Worm (Caenorhabditis elegans) whole organism, L2 larva: ENCODE data around the gene gei-6.
A peak's percentile ranks its signal among the peaks of the same experiment; 100 is the strongest.

Source experiments
- C34F6.9 ChIP-seq: fragments of 150-350 bp; optimal IDR thresholded peaks from 2 replicates; lab custom pipeline; 2014; ENCODE audit warnings: missing biosample characterization, missing genetic modification characterization
- F13H6.1 ChIP-seq: sonication (generic microtip); optimal IDR thresholded peaks from 2 replicates; lab custom pipeline; 2016; ENCODE audit warnings: missing genetic modification characterization, missing compliant biosample characterization
- R02D3.7 ChIP-seq: fragments of 150-350 bp; optimal IDR thresholded peaks from 2 replicates; lab custom pipeline; 2014; ENCODE audit warnings: missing biosample characterization, missing genetic modification characterization
- Y55F3AM.14 ChIP-seq: fragments of 200-800 bp; sonication (Bioruptor generic); optimal IDR thresholded peaks from 2 replicates; lab custom pipeline; 2018; ENCODE audit warnings: mild to moderate bottlenecking, missing genetic modification characterization, missing compliant biosample characterization
- ZK546.5 ChIP-seq: sonication (generic microtip); optimal IDR thresholded peaks from 2 replicates; lab custom pipeline; 2017; ENCODE audit warnings: missing biosample characterization, missing genetic modification characterization
- alr-1 ChIP-seq: fragments of 150-350 bp; optimal IDR thresholded peaks from 2 replicates; lab custom pipeline; 2014; ENCODE audit warnings: missing biosample characterization, missing genetic modification characterization
- ama-1 ChIP-seq: fragments of 150-350 bp; optimal IDR thresholded peaks from 2 replicates; lab custom pipeline; 2018; ENCODE audit warnings: inconsistent platforms
- blmp-1 ChIP-seq: sonication (generic microtip); optimal IDR thresholded peaks from 2 replicates; lab custom pipeline; 2017; ENCODE audit warnings: missing genetic modification characterization, mild to moderate bottlenecking, missing compliant biosample characterization, antibody characterized with exemption, moderate library complexity; ENCODE audit not compliant: insufficient read depth
- ceh-16 ChIP-seq: fragments of 150-350 bp; optimal IDR thresholded peaks from 2 replicates; lab custom pipeline; 2014; ENCODE audit warnings: missing biosample characterization, missing genetic modification characterization
- ceh-82 ChIP-seq: fragments of 150-350 bp; optimal IDR thresholded peaks from 2 replicates; lab custom pipeline; 2014; ENCODE audit warnings: missing biosample characterization, missing genetic modification characterization
- crh-2 ChIP-seq: sonication (generic microtip); optimal IDR thresholded peaks from 2 replicates; lab custom pipeline; 2017; ENCODE audit warnings: missing biosample characterization, missing genetic modification characterization
- dmd-4 ChIP-seq: sonication (generic microtip); optimal IDR thresholded peaks from 2 replicates; lab custom pipeline; 2017; ENCODE audit warnings: missing biosample characterization, missing genetic modification characterization
- egl-27 ChIP-seq: sonication (generic microtip); optimal IDR thresholded peaks from 3 replicates; lab custom pipeline; 2017; ENCODE audit warnings: missing biosample characterization, missing genetic modification reagents, missing genetic modification characterization
- elt-1 ChIP-seq: fragments of 150-350 bp; optimal IDR thresholded peaks from 2 replicates; lab custom pipeline; 2014; ENCODE audit warnings: missing biosample characterization, missing genetic modification characterization
- elt-3 ChIP-seq: sonication (generic microtip); optimal IDR thresholded peaks from 2 replicates; lab custom pipeline; 2017; ENCODE audit warnings: missing biosample characterization, missing genetic modification characterization
- fos-1 ChIP-seq: fragments of 150-350 bp; optimal IDR thresholded peaks from 2 replicates; lab custom pipeline; 2014; ENCODE audit warnings: missing biosample characterization, missing genetic modification characterization
- gmeb-1 ChIP-seq: fragments of 150-350 bp; optimal IDR thresholded peaks from 2 replicates; lab custom pipeline; 2014; ENCODE audit warnings: missing biosample characterization, missing genetic modification characterization
- lin-11 ChIP-seq: fragments of 150-350 bp; sonication (generic microtip); optimal IDR thresholded peaks from 2 replicates; lab custom pipeline; 2014; ENCODE audit warnings: missing biosample characterization, missing genetic modification characterization, inconsistent platforms, mixed read lengths
- lin-39 ChIP-seq: fragments of 150-350 bp; optimal IDR thresholded peaks from 2 replicates; lab custom pipeline; 2014; ENCODE audit warnings: missing biosample characterization, missing genetic modification reagents, missing genetic modification characterization
- lsy-2 ChIP-seq, 2 experiments: fragments of 150-350 bp in 1 of 2; sonication (generic microtip) in 1 of 2; optimal IDR thresholded peaks; 2 replicates each; lab custom pipeline; 2014 to 2017; ENCODE audit warnings: missing biosample characterization in 2 of 2, missing genetic modification characterization in 2 of 2
- mab-5 ChIP-seq: fragments of 150-350 bp; optimal IDR thresholded peaks from 2 replicates; lab custom pipeline; 2014; ENCODE audit warnings: missing biosample characterization, missing genetic modification characterization
- mbf-1 ChIP-seq: sonication (generic microtip); optimal IDR thresholded peaks from 2 replicates; lab custom pipeline; 2017; ENCODE audit warnings: missing biosample characterization, missing genetic modification characterization
- nhr-12 ChIP-seq: fragments of 150-350 bp; optimal IDR thresholded peaks from 2 replicates; lab custom pipeline; 2014; ENCODE audit warnings: missing biosample characterization, missing genetic modification characterization
- nhr-129 ChIP-seq: fragments of 150-350 bp; optimal IDR thresholded peaks from 2 replicates; lab custom pipeline; 2014; ENCODE audit warnings: missing biosample characterization, missing genetic modification characterization
- nhr-21 ChIP-seq: fragments of 150-350 bp; optimal IDR thresholded peaks from 2 replicates; lab custom pipeline; 2014; ENCODE audit warnings: missing biosample characterization, missing genetic modification characterization
- nhr-23 ChIP-seq: fragments of 150-350 bp; optimal IDR thresholded peaks from 2 replicates; lab custom pipeline; 2014; ENCODE audit warnings: missing biosample characterization, missing genetic modification reagents, missing genetic modification characterization
- nhr-237 ChIP-seq: fragments of 150-350 bp; optimal IDR thresholded peaks from 2 replicates; lab custom pipeline; 2014; ENCODE audit warnings: missing biosample characterization, missing genetic modification characterization
- nhr-6 ChIP-seq: fragments of 150-350 bp; optimal IDR thresholded peaks from 2 replicates; lab custom pipeline; 2014; ENCODE audit warnings: missing biosample characterization, missing genetic modification characterization
- nhr-77 ChIP-seq: fragments of 150-350 bp; optimal IDR thresholded peaks from 2 replicates; lab custom pipeline; 2014; ENCODE audit warnings: missing biosample characterization, missing genetic modification characterization
- peb-1 ChIP-seq: fragments of 150-350 bp; optimal IDR thresholded peaks from 2 replicates; lab custom pipeline; 2014; ENCODE audit warnings: missing biosample characterization, missing genetic modification characterization
- sem-4 ChIP-seq: fragments of 150-350 bp; optimal IDR thresholded peaks from 2 replicates; lab custom pipeline; 2014; ENCODE audit warnings: missing biosample characterization, missing genetic modification reagents, missing genetic modification characterization
- snpc-4 ChIP-seq: fragments of 150-350 bp; optimal IDR thresholded peaks from 2 replicates; lab custom pipeline; 2014; ENCODE audit warnings: missing biosample characterization, missing genetic modification characterization
- unc-39 ChIP-seq: fragments of 150-350 bp; optimal IDR thresholded peaks from 2 replicates; lab custom pipeline; 2014; ENCODE audit warnings: missing biosample characterization, missing genetic modification characterization
- unc-55 ChIP-seq: fragments of 150-350 bp; sonication (generic microtip); optimal IDR thresholded peaks from 3 replicates; lab custom pipeline; 2014; ENCODE audit warnings: missing biosample characterization, missing genetic modification reagents, missing genetic modification characterization
- unc-62 ChIP-seq: fragments of 150-350 bp; optimal IDR thresholded peaks from 2 replicates; lab custom pipeline; 2014; ENCODE audit warnings: missing biosample characterization, missing genetic modification reagents, missing genetic modification characterization
- zag-1 ChIP-seq: fragments of 150-350 bp; optimal IDR thresholded peaks from 2 replicates; lab custom pipeline; 2014; ENCODE audit warnings: missing biosample characterization, missing genetic modification characterization
- ztf-11 ChIP-seq: sonication (generic microtip); optimal IDR thresholded peaks from 2 replicates; lab custom pipeline; 2017; ENCODE audit warnings: missing biosample characterization, missing genetic modification characterization
- ztf-4 ChIP-seq: fragments of 150-350 bp; optimal IDR thresholded peaks from 2 replicates; lab custom pipeline; 2014; ENCODE audit warnings: missing biosample characterization, missing genetic modification characterization

gei-6 gene

DNA sequence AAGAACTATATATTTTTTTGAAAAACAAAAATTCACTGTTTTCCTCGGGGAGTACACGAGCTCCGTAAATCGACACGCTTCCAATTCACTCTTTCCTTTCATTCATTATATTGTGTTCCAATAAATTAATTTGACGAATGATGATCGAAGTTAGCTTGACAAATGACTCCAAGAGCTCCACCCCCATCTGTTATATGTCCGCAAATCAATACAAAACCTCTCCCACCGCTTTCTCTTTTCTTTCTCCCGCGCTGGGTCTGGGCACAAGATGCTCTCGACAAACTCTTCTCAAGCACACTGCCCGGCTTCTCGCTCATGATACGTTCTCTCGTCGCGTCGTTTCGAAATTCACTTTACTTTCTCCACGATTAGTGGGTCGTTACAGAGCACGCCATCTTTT, 6.7 kb downstream of the gei-6 start, which contains the start of gene C13F10.1:
TSS of gene C13F10.1 (plus strand) at position 138 of the 400 bp plus-strand sequence.
- TF ChIP-seq unc-55 (GFP tag; lab: Kevin White, UChicago) (peak; percentile 16), unc-39 (tag; lab: Kevin White, UChicago) (no peak), gmeb-1 (no peak), mbf-1 (tag; lab: Kevin White, UChicago) (no peak), Y55F3AM.14 (GFP tag; lab: Kevin White, UChicago) (no peak), lsy-2 (tag; optimal IDR thresholded peaks at IDR 0.05; lab: Kevin White, UChicago) (no peak), ztf-11 (tag; lab: Kevin White, UChicago) (no peak), elt-1 (no peak), nhr-23 (tag; lab: Kevin White, UChicago) (no peak), C34F6.9 (tag; lab: Kevin White, UChicago) (peak; percentile 45), ceh-16 (tag; lab: Kevin White, UChicago) (no peak), peb-1 (no peak), mab-5 (tag; lab: Kevin White, UChicago) (peak; percentile 48), nhr-129 (tag; lab: Kevin White, UChicago) (peak; percentile 2), ztf-4 (no peak)

- no peak for TF ChIP-seq ceh-82 (tag; lab: Kevin White, UChicago)
- no peak for TF ChIP-seq F13H6.1 (tag; lab: Kevin White, UChicago)
- no peak for TF ChIP-seq nhr-77 (tag; lab: Kevin White, UChicago)
- TF ChIP-seq nhr-21 (tag; lab: Kevin White, UChicago), result no peak
- no peak for TF ChIP-seq crh-2 (tag; lab: Kevin White, UChicago)
- TF ChIP-seq gmeb-1, result no peak
- TF ChIP-seq ceh-16 (tag; lab: Kevin White, UChicago), result no peak
- no peak for TF ChIP-seq nhr-12 (tag; lab: Kevin White, UChicago)
- no peak for TF ChIP-seq snpc-4
- TF ChIP-seq, all 48 proteins: peak for 0
Observed at ce11 chrV:7223152-7223551, 7.5 kb downstream of the gei-6 start, which contains the start of gene C13F10.7. TSS of gene C13F10.7 (minus strand) at chrV:7223252.

DNA sequence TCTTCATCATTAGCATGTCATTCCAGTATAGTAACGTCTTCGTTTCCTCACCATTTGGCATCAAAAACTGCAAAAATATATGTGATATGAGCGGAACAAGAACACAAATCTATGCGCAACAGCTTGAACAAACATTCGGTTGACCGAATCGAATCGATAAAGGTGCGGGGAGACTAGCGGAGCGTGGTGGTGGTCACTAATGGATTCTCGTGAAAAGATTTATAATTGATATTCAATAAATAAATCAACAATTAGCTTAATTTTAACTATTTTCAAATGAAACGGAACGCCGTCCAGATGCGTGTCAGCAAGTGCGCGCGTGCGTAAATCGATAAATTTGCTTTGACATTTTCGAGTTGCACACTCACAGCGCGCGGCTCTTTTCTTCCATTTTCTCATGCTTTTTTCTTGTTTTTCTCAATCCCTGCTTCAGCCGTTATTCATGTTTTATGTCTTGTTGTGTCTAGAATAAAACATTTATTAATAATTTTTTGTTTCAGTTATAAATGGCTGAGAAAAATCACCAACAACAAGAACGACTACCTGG, 9.6 kb downstream of the gei-6 start, which contains the start of the genes C13F10.8, C13F10.6 and kxd-1:
TSS of gene C13F10.8 (minus strand) at position 51 of the 547 bp plus-strand sequence.
TSS of gene C13F10.6 (minus strand) at position 67 of the 547 bp plus-strand sequence.
TSS of gene kxd-1 (plus strand) at position 497 of the 547 bp plus-strand sequence.
- TF ChIP-seq ZK546.5 (tag; lab: Kevin White, UChicago), result no peak
- peak; percentile 19 for TF ChIP-seq unc-55 (GFP tag; lab: Kevin White, UChicago)
- peak in 1 of 2 experiments; percentile 19 for TF ChIP-seq lsy-2 (tag; optimal IDR thresholded peaks at IDR 0.05; lab: Kevin White, UChicago)
- no peak for TF ChIP-seq ceh-82 (tag; lab: Kevin White, UChicago)
- peak; percentile 5 for TF ChIP-seq fos-1 (tag; lab: Kevin White, UChicago)
- TF ChIP-seq sem-4 (tag; lab: Kevin White, UChicago), result no peak
- TF ChIP-seq, all 48 proteins: peak for 3

- no peak for TF ChIP-seq egl-27 (tag; lab: Kevin White, UChicago)
- no peak for TF ChIP-seq fos-1 (tag; lab: Kevin White, UChicago)
- TF ChIP-seq nhr-6 (tag; lab: Kevin White, UChicago), result no peak
- no peak for TF ChIP-seq elt-3 (tag; lab: Kevin White, UChicago)
- no peak for TF ChIP-seq ama-1 (lab: Kevin White, UChicago)
- no peak for TF ChIP-seq crh-2 (tag; lab: Kevin White, UChicago)
- TF ChIP-seq Y55F3AM.14 (GFP tag; lab: Kevin White, UChicago), result no peak
- no peak for TF ChIP-seq zag-1 (tag; lab: Kevin White, UChicago)
- TF ChIP-seq nhr-237 (tag; lab: Kevin White, UChicago), result no peak
- no peak for TF ChIP-seq dmd-4 (tag; lab: Kevin White, UChicago)
- TF ChIP-seq blmp-1 (tag; lab: Kevin White, UChicago), result no peak
- no peak for TF ChIP-seq ceh-16 (tag; lab: Kevin White, UChicago)
Observed at ce11 chrV:7218988-7219387, 11.7 kb downstream of the gei-6 start, which contains the start of gene C13F10.5. TSS of gene C13F10.5 (minus strand) at chrV:7219088.

DNA sequence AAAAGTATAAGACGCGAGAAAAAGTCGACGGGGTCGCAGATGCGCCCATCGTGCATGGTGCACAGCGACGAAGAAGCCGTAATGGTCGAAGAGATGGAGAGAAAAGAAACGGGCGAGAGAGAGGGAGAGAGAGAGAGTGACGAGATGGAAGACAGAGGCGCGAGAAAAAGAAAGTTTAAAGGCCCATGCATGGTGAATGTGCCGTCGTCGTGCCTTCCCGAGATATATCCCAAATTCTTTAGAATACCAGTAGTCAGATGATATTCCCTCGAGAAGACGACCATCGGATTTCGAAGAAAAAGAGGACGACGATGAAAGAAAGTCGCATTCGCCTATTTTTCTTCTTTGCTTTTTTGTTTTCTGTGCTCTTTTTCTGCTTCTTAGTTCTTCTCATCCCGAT, 14.6 kb downstream of the gei-6 start:
- TF ChIP-seq nhr-12 (tag; lab: Kevin White, UChicago) (no peak), unc-55 (GFP tag; lab: Kevin White, UChicago) (peak; percentile 47), alr-1 (tag; lab: Kevin White, UChicago) (no peak), lin-39 (tag; lab: Kevin White, UChicago) (no peak), lsy-2 (tag; optimal IDR thresholded peaks at IDR 0.05; lab: Kevin White, UChicago) (peak in 1 of 2 experiments; percentile 3), snpc-4 (no peak), Y55F3AM.14 (GFP tag; lab: Kevin White, UChicago) (no peak), R02D3.7 (tag; lab: Kevin White, UChicago) (no peak), fos-1 (tag; lab: Kevin White, UChicago) (no peak), C34F6.9 (tag; lab: Kevin White, UChicago) (peak; percentile 12), unc-62 (GFP tag; lab: Kevin White, UChicago) (no peak), mab-5 (tag; lab: Kevin White, UChicago) (no peak), nhr-23 (tag; lab: Kevin White, UChicago) (no peak), ceh-82 (tag; lab: Kevin White, UChicago) (no peak), crh-2 (tag; lab: Kevin White, UChicago) (no peak), lin-11 (no peak), nhr-77 (tag; lab: Kevin White, UChicago) (no peak)
- TF ChIP-seq, all 48 proteins: peak for 3
